Fruit fly (Drosophila melanogaster) whole organism, embryonic: ENCODE measurements around the gene Uba4.

ENCODE experiments used
- Abd-B ChIP-seq: fragments of 200-800 bp; sonication (Bioruptor generic); optimal IDR thresholded peaks from 2 replicates; lab custom pipeline; 2018; ENCODE audit warnings: missing biosample characterization, mild to moderate bottlenecking, missing genetic modification characterization, moderate library complexity
- CG1024 ChIP-seq: fragments of 200-800 bp; sonication (Bioruptor generic); IDR thresholded peaks from 2 replicates; pipeline ENCODE4 v1.3.6; 2022; ENCODE audit warnings: missing biosample characterization, missing genetic modification characterization
- CG11695 ChIP-seq: fragments of 200-800 bp; sonication (Bioruptor generic); IDR thresholded peaks from 3 replicates; pipeline ENCODE4 v1.3.6; 2022; ENCODE audit warnings: missing biosample characterization, missing genetic modification characterization
- CG13123 ChIP-seq: fragments of 200-800 bp; sonication (Bioruptor generic); optimal IDR thresholded peaks from 2 replicates; lab custom pipeline; 2016; ENCODE audit warnings: missing biosample characterization, missing genetic modification characterization
- CG13424 ChIP-seq: fragments of 200-800 bp; sonication (Bioruptor generic); optimal IDR thresholded peaks from 2 replicates; lab custom pipeline; 2019; ENCODE audit warnings: missing biosample characterization, mild to moderate bottlenecking, missing genetic modification characterization, moderate library complexity
- CG14710 ChIP-seq: fragments of 200-800 bp; sonication (Bioruptor generic); optimal IDR thresholded peaks from 3 replicates; lab custom pipeline; 2019; ENCODE audit warnings: missing biosample characterization, mild to moderate bottlenecking, missing genetic modification characterization, moderate library complexity
- CG15479 ChIP-seq: fragments of 200-800 bp; sonication (Bioruptor generic); optimal IDR thresholded peaks from 3 replicates; lab custom pipeline; 2019; ENCODE audit warnings: missing biosample characterization, mild to moderate bottlenecking, missing genetic modification characterization, moderate library complexity
- CG15696 ChIP-seq: fragments of 200-800 bp; sonication (Bioruptor generic); optimal IDR thresholded peaks from 2 replicates; lab custom pipeline; 2019; ENCODE audit warnings: missing biosample characterization, mild to moderate bottlenecking, missing genetic modification characterization, moderate library complexity
- CG1602 ChIP-seq: fragments of 200-800 bp; sonication (Bioruptor generic); optimal IDR thresholded peaks from 3 replicates; lab custom pipeline; 2016; ENCODE audit warnings: missing biosample characterization, missing genetic modification characterization
- CG16815 ChIP-seq: fragments of 200-800 bp; sonication (Bioruptor generic); optimal IDR thresholded peaks from 3 replicates; lab custom pipeline; 2017; ENCODE audit warnings: missing biosample characterization, mild to moderate bottlenecking, missing genetic modification characterization
- CG17385 ChIP-seq: fragments of 200-800 bp; sonication (Bioruptor generic); optimal IDR thresholded peaks from 3 replicates; lab custom pipeline; 2018; ENCODE audit warnings: missing biosample characterization, mild to moderate bottlenecking, missing genetic modification characterization
- CG3065 ChIP-seq: fragments of 200-800 bp; sonication (Bioruptor generic); optimal IDR thresholded peaks from 2 replicates; lab custom pipeline; 2016; ENCODE audit warnings: missing biosample characterization, missing genetic modification characterization
- CG33557 ChIP-seq: fragments of 200-800 bp; sonication (Bioruptor generic); optimal IDR thresholded peaks from 2 replicates; lab custom pipeline; 2019; ENCODE audit warnings: missing biosample characterization, mild to moderate bottlenecking, missing genetic modification characterization, moderate library complexity
- CG34224 ChIP-seq: fragments of 200-800 bp; sonication (Bioruptor generic); IDR thresholded peaks from 3 replicates; pipeline ENCODE4 v1.3.6; 2022; ENCODE audit warnings: missing biosample characterization, missing genetic modification characterization; ENCODE audit not compliant: partially characterized antibody
- CG4328 ChIP-seq: fragments of 200-800 bp; sonication (Bioruptor generic); optimal IDR thresholded peaks from 3 replicates; lab custom pipeline; 2017; ENCODE audit warnings: missing biosample characterization, missing genetic modification reagents, missing genetic modification characterization
- CG43689 ChIP-seq: fragments of 200-800 bp; sonication (Bioruptor generic); IDR thresholded peaks from 2 replicates; pipeline ENCODE4 v1.3.6; 2022; ENCODE audit warnings: missing biosample characterization, missing genetic modification characterization
- CG6854 ChIP-seq: fragments of 200-800 bp; sonication (Bioruptor generic); optimal IDR thresholded peaks from 3 replicates; lab custom pipeline; 2017; ENCODE audit warnings: missing biosample characterization, mild to moderate bottlenecking, missing genetic modification characterization
- CG7839 ChIP-seq: fragments of 200-800 bp; sonication (Bioruptor generic); optimal IDR thresholded peaks from 3 replicates; lab custom pipeline; 2018; ENCODE audit warnings: missing biosample characterization, mild to moderate bottlenecking, missing genetic modification characterization, moderate library complexity
- CG8281 ChIP-seq: fragments of 200-800 bp; sonication (Bioruptor generic); optimal IDR thresholded peaks from 2 replicates; lab custom pipeline; 2018; ENCODE audit warnings: missing biosample characterization, mild to moderate bottlenecking, missing genetic modification characterization, moderate library complexity
- CG9437 ChIP-seq: fragments of 200-800 bp; sonication (Bioruptor generic); optimal IDR thresholded peaks from 2 replicates; lab custom pipeline; 2018; ENCODE audit warnings: missing biosample characterization, mild to moderate bottlenecking, missing genetic modification characterization
- D ChIP-seq, 2 experiments: fragments of 200-800 bp in 1 of 2; fragments of >200 bp in 1 of 2; sonication (Bioruptor generic) in 1 of 2; optimal IDR thresholded peaks; 2 replicates in 1 of 2; 3 replicates in 1 of 2; lab custom pipeline; 2017; ENCODE audit warnings: mild to moderate bottlenecking in 1 of 2, missing biosample characterization in 1 of 2, missing genetic modification characterization in 1 of 2, missing genetic modification reagents in 1 of 2
- D19A ChIP-seq: fragments of 200-800 bp; optimal IDR thresholded peaks from 3 replicates; lab custom pipeline; 2019; ENCODE audit warnings: missing biosample characterization, mild to moderate bottlenecking, missing genetic modification characterization, moderate library complexity
- Dek ChIP-seq: fragments of 200-800 bp; sonication (Bioruptor generic); optimal IDR thresholded peaks from 3 replicates; lab custom pipeline; 2019; ENCODE audit warnings: missing biosample characterization, mild to moderate bottlenecking, missing genetic modification characterization, moderate library complexity
- Hmx ChIP-seq: fragments of 200-800 bp; sonication (Bioruptor generic); optimal IDR thresholded peaks from 2 replicates; lab custom pipeline; 2016; ENCODE audit warnings: missing biosample characterization, missing genetic modification characterization
- Lhr ChIP-seq: fragments of 200-800 bp; sonication (Bioruptor generic); optimal IDR thresholded peaks from 3 replicates; lab custom pipeline; 2017; ENCODE audit warnings: mild to moderate bottlenecking, missing biosample characterization, missing genetic modification reagents, missing genetic modification characterization
- Med ChIP-seq: fragments of 200-800 bp; sonication (Bioruptor generic); peaks from one replicate; lab custom pipeline; 2016; ENCODE audit warnings: missing biosample characterization, missing genetic modification characterization, mild to moderate bottlenecking, inconsistent platforms, moderate library complexity
- Nf-YC ChIP-seq: fragments of 200-800 bp; optimal IDR thresholded peaks from 3 replicates; lab custom pipeline; 2019; ENCODE audit warnings: missing biosample characterization, mild to moderate bottlenecking, missing genetic modification characterization, moderate library complexity
- Pdp1 ChIP-seq, 2 experiments: fragments of 200-800 bp; sonication (Bioruptor generic); optimal IDR thresholded peaks; 3 replicates each; lab custom pipeline; 2016; ENCODE audit warnings: missing biosample characterization in 2 of 2, missing genetic modification characterization in 2 of 2, mild to moderate bottlenecking in 1 of 2, moderate library complexity in 1 of 2
- Ptx1 ChIP-seq: fragments of 200-800 bp; sonication (Bioruptor generic); IDR thresholded peaks from 2 replicates; pipeline ENCODE4 v1.3.6; 2022; ENCODE audit warnings: missing biosample characterization, missing genetic modification characterization
- Six4 ChIP-seq: fragments of 200-800 bp; sonication (Bioruptor generic); optimal IDR thresholded peaks from 2 replicates; lab custom pipeline; 2016; ENCODE audit warnings: missing biosample characterization, missing genetic modification characterization
- Xbp1 ChIP-seq: fragments of 200-800 bp; sonication (Bioruptor generic); optimal IDR thresholded peaks from 3 replicates; lab custom pipeline; 2016; ENCODE audit warnings: missing biosample characterization, mild to moderate bottlenecking, missing genetic modification characterization
- bcd ChIP-seq: fragments of 200-800 bp; sonication (Bioruptor generic); optimal IDR thresholded peaks from 2 replicates; lab custom pipeline; 2017; ENCODE audit warnings: missing biosample characterization, mild to moderate bottlenecking, missing genetic modification characterization
- disco-r ChIP-seq: fragments of 200-800 bp; sonication (Bioruptor generic); optimal IDR thresholded peaks from 2 replicates; lab custom pipeline; 2016; ENCODE audit warnings: missing biosample characterization, missing genetic modification characterization
- fd102C ChIP-seq: fragments of 200-800 bp; sonication (Bioruptor generic); optimal IDR thresholded peaks from 2 replicates; lab custom pipeline; 2018; ENCODE audit warnings: missing biosample characterization, mild to moderate bottlenecking, missing genetic modification characterization, moderate library complexity
- fru ChIP-seq: fragments of >200 bp; optimal IDR thresholded peaks from 2 replicates; lab custom pipeline; 2017
- gcm ChIP-seq: fragments of 200-800 bp; sonication (Bioruptor generic); optimal IDR thresholded peaks from 2 replicates; lab custom pipeline; 2019; ENCODE audit warnings: missing biosample characterization, mild to moderate bottlenecking, missing genetic modification characterization, moderate library complexity
- gem ChIP-seq: fragments of 200-800 bp; sonication (Bioruptor generic); optimal IDR thresholded peaks from 2 replicates; lab custom pipeline; 2019; ENCODE audit warnings: missing biosample characterization, mild to moderate bottlenecking, missing genetic modification characterization, moderate library complexity
- h ChIP-seq: fragments of >200 bp; optimal IDR thresholded peaks from 2 replicates; lab custom pipeline; 2017
- lab ChIP-seq: fragments of 200-800 bp; sonication (Bioruptor generic); optimal IDR thresholded peaks from 3 replicates; lab custom pipeline; 2017; ENCODE audit warnings: missing biosample characterization, missing genetic modification characterization, mild to moderate bottlenecking, moderate library complexity, missing genetic modification reagents
- mld ChIP-seq: fragments of 200-800 bp; sonication (Bioruptor generic); IDR thresholded peaks from 3 replicates; pipeline ENCODE4 v1.3.6; 2022; ENCODE audit warnings: missing biosample characterization, missing genetic modification characterization; ENCODE audit not compliant: partially characterized antibody
- peb ChIP-seq: fragments of 200-800 bp; sonication (Bioruptor generic); IDR thresholded peaks from 2 replicates; pipeline ENCODE4 v1.3.6; 2022; ENCODE audit warnings: missing biosample characterization, missing genetic modification characterization
- salm ChIP-seq: fragments of 200-800 bp; sonication (Bioruptor generic); optimal IDR thresholded peaks from 2 replicates; lab custom pipeline; 2018; ENCODE audit warnings: missing biosample characterization, mild to moderate bottlenecking, missing genetic modification characterization
- slou ChIP-seq: fragments of 200-800 bp; sonication (Bioruptor generic); optimal IDR thresholded peaks from 3 replicates; lab custom pipeline; 2016; ENCODE audit warnings: missing biosample characterization, missing genetic modification characterization
- so ChIP-seq: fragments of 200-800 bp; sonication (Bioruptor generic); IDR thresholded peaks from 3 replicates; pipeline ENCODE4 v1.3.6; 2022; ENCODE audit warnings: missing biosample characterization, missing genetic modification characterization
- ssp ChIP-seq: fragments of 200-800 bp; sonication (Bioruptor generic); IDR thresholded peaks from 2 replicates; pipeline ENCODE4 v1.3.6; 2022; ENCODE audit warnings: missing biosample characterization, missing genetic modification characterization
- trem ChIP-seq: fragments of 200-800 bp; optimal IDR thresholded peaks from 3 replicates; lab custom pipeline; 2019; ENCODE audit warnings: missing biosample characterization, mild to moderate bottlenecking, missing genetic modification characterization, moderate library complexity
- trh ChIP-seq: fragments of 200-800 bp; sonication (Bioruptor generic); optimal IDR thresholded peaks from 2 replicates; lab custom pipeline; 2016; ENCODE audit warnings: missing biosample characterization, missing genetic modification characterization

Gene Uba4

DNA sequence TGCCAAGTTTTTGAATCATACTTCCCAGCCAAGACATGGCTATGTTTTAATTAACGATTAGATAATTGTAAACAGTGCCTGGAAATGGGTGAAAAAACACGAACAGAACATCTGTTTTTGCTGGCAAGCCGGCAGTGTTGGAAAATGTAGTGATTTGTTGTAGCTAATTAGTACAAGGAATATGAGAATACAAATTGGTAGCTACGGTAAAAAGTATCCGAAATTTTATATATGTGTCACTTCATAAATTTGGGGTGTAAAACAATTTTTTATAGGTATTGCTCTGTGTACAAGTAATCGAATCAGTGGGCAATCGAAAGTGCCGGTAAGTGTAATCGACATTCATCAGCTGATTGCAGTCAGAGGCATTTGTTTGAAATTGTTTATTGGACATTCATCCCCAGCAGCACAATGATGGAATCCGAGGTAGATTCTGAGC, at the start of gene Uba4, which contains the start of gene mRpL51 (continued):
- TF ChIP-seq Six4 (GFP tag; lab: Kevin White, UChicago) (peak; percentile 37), bcd (GFP tag; lab: Kevin White, UChicago) (no peak), fru (lab: Kevin White, UChicago) (no peak), CG6854 (GFP tag; lab: Kevin White, UChicago) (no peak), peb (no peak), CG34224 (GFP tag; lab: Robert Waterston, UW) (peak; percentile 49; the same call in 2 of the 3 replicates), Ptx1 (no peak), CG4328 (GFP tag; lab: Kevin White, UChicago) (no peak), CG11695 (GFP tag; lab: Robert Waterston, UW) (0 out of 3 replicates have a peak, but pooled peaks have one; percentile 35), fd102C (no peak), CG15479 (no peak), disco-r (GFP tag; lab: Kevin White, UChicago) (no peak), trh (no peak), Dek (tag; lab: Kevin White, UChicago) (no peak), CG43689 (GFP tag; lab: Robert Waterston, UW) (no peak), CG17385 (GFP tag; lab: Kevin White, UChicago) (peak; percentile 30), salm (tag; lab: Kevin White, UChicago) (no peak), trem (tag; lab: Kevin White, UChicago) (peak; percentile 78), CG8281 (tag; lab: Kevin White, UChicago) (no peak), Hmx (GFP tag; lab: Kevin White, UChicago) (no peak), CG3065 (GFP tag; lab: Kevin White, UChicago) (no peak), slou (peak; percentile 14), Nf-YC (no peak)

- TF ChIP-seq h (lab: Kevin White, UChicago) = no peak
- TF ChIP-seq Med = peak; percentile 35
Observed at dm6 chr2L:8468929-8469681, 48.1 kb upstream of the Uba4 start.

DNA sequence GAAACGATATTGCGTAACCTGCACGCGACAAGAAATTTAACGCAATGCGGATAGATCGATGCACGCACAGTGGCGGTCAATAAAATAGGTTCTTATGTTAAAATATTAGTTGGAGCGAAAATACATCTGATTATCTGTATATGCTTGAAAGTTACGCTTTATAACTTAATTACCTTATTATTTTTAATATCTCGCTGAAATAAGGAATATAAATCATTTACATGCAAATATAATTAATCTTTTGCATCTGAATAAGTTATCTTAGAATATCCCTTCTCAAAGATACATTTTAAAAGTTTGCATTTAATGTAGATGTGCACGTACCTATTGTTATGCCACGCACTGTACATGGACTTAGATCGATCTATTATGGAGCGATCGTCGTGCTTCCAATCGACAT, 45.5 kb upstream of the Uba4 start:
- TF ChIP-seq Abd-B (GFP tag; lab: Kevin White, UChicago) (no peak), Lhr (GFP tag; lab: Kevin White, UChicago) (no peak), ssp (GFP tag; lab: Robert Waterston, UW) (no peak), CG7839 (tag; lab: Kevin White, UChicago) (peak; percentile 48), mld (GFP tag; lab: Robert Waterston, UW) (no peak), gem (tag; lab: Kevin White, UChicago) (peak; percentile 67), Pdp1 (GFP tag; optimal IDR thresholded peaks at IDR 0.05; lab: Kevin White, UChicago) (peak in 1 of 2 experiments; percentile 42), CG13424 (tag; lab: Kevin White, UChicago) (peak; percentile 31), CG16815 (GFP tag; lab: Kevin White, UChicago) (peak; percentile 32), CG14710 (tag; lab: Kevin White, UChicago) (peak; percentile 59), D19A (peak; percentile 41), CG9437 (GFP tag; lab: Kevin White, UChicago) (peak; percentile 9), CG1602 (peak; percentile 29), CG13123 (no peak), Xbp1 (GFP tag; lab: Kevin White, UChicago) (peak; percentile 17), CG33557 (peak; percentile 43), CG15696 (peak; percentile 57), gcm (GFP tag; lab: Kevin White, UChicago) (peak; percentile 37), so (no peak), D (optimal IDR thresholded peaks at IDR 0.05; lab: Kevin White, UChicago) (no peak), D (GFP tag; optimal IDR thresholded peaks at IDR 0.05; lab: Kevin White, UChicago) (peak; percentile 46), CG1024 (GFP tag; lab: Robert Waterston, UW) (no peak), lab (no peak)
